Fruit fly (Drosophila melanogaster) whole organism, adult: ENCODE data around the gene CG33939.

Source experiments
- CG1620 ChIP-seq: fragments of 200-800 bp; sonication (Bioruptor generic); optimal IDR thresholded peaks from 2 replicates; lab custom pipeline; 2016; ENCODE audit warnings: missing biosample characterization, missing genetic modification characterization
- CG5204 ChIP-seq: fragments of 200-800 bp; sonication (Bioruptor generic); optimal IDR thresholded peaks from 2 replicates; lab custom pipeline; 2016; ENCODE audit warnings: missing biosample characterization, missing genetic modification characterization
- CG7101 ChIP-seq: fragments of 200-800 bp; sonication (Bioruptor generic); optimal IDR thresholded peaks from 2 replicates; lab custom pipeline; 2018; ENCODE audit warnings: missing biosample characterization, mild to moderate bottlenecking, missing genetic modification characterization, moderate library complexity
- Crg-1 ChIP-seq: fragments of 200-800 bp; sonication (Bioruptor generic); optimal IDR thresholded peaks from 2 replicates; lab custom pipeline; 2016; ENCODE audit warnings: missing biosample characterization, missing genetic modification characterization
- Hr96 ChIP-seq: fragments of 200-800 bp; sonication (Bioruptor generic); optimal IDR thresholded peaks from 2 replicates; lab custom pipeline; 2016; ENCODE audit warnings: missing biosample characterization, missing genetic modification characterization
- bab1 ChIP-seq: fragments of 200-800 bp; sonication (Bioruptor generic); optimal IDR thresholded peaks from 3 replicates; lab custom pipeline; 2019; ENCODE audit warnings: missing biosample characterization, mild to moderate bottlenecking, missing genetic modification characterization, moderate library complexity
- cic ChIP-seq: fragments of 200-800 bp; sonication (Bioruptor generic); optimal IDR thresholded peaks from 2 replicates; lab custom pipeline; 2017; ENCODE audit warnings: missing biosample characterization, mild to moderate bottlenecking, missing genetic modification characterization, moderate library complexity
- kay ChIP-seq: fragments of 200-800 bp; sonication (Bioruptor generic); peaks from one replicate; lab custom pipeline; 2016; ENCODE audit warnings: missing biosample characterization, missing genetic modification characterization, borderline replicate concordance
- ovo ChIP-seq: fragments of 200-800 bp; sonication (Bioruptor generic); optimal IDR thresholded peaks from 2 replicates; lab custom pipeline; 2016; ENCODE audit warnings: missing biosample characterization, missing genetic modification characterization
- pad ChIP-seq: fragments of 200-800 bp; sonication (Bioruptor generic); optimal IDR thresholded peaks from 3 replicates; lab custom pipeline; 2017; ENCODE audit warnings: missing biosample characterization, missing genetic modification characterization, mild to moderate bottlenecking, moderate library complexity, missing genetic modification reagents

DNA sequence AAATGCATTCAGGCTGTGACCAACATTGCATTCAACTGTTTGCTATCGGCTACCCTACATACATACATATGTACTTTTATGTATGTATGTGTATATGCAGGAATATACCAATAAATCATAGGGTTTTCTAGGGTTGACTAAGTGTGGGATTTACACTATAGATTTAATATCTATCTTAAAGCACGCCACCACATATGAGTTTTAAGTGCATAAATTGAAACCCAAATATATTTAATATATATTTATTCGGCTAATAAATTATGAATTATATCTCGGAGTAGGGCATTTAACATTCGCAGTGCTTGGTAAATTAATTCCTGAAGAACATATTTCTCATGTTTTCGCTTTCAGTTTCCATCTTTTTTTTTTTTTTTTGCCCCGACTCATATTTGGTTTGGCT, 14.8 kb downstream of the CG33939 start:
- TF ChIP-seq CG1620 (no peak), cic (GFP tag; lab: Kevin White, UChicago) (no peak), ovo (GFP tag; lab: Kevin White, UChicago) (no peak), Crg-1 (GFP tag; lab: Kevin White, UChicago) (no peak), pad (no peak), Hr96 (GFP tag; lab: Kevin White, UChicago) (no peak), kay (GFP tag; lab: Kevin White, UChicago) (no peak), bab1 (no peak), CG5204 (GFP tag; lab: Kevin White, UChicago) (no peak), CG7101 (tag; lab: Kevin White, UChicago) (peak; percentile 2)
